Fruit fly (Drosophila melanogaster): ENCODE data around the gene rg.

Gene rg

DNA sequence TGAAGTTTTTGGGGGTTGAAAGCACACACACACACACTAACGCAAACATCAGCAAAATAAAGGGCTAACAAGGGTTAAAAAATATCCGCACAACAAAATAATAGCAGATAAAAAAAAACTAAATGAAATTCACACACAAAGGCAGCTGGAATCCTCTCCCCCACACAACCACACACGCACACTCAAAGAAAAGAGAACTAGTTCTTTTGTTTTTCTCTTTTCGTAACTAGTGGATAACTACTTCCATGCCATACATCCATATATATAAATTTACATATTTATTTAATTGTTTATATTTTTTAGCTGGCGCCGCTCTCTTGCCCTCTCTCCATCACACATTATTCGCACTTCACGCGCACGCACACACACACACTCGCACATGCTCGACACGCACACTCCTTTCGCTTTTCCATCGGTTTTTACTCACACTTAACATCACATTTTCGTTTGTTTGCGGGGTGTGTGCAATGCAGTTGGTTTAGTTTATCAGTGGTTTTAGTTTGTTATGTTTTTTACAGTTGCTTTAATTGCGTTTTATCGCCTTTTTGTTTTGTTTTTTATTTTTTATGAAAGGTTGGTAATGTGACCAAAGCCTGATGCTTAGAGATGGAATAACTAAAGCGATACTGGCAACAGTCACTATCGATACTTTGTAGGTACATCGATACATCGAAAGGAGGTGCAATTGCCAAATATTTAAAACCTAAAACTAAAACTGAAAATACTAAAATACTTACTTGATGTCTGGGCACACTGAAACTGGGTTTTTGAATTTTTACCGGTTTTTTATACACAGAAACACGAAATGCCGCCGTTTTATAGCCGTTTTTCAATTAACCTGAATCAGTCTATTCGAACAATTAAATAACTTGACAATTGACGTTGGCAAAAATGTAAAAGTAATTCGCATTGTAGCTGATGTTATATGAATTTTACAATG, 1.1 kb upstream of the rg start, which contains the start of gene CG32767 (continued):
- peak; percentile 40 for TF ChIP-seq CG14710 (tag; optimal IDR thresholded peaks at IDR 0.05)
- peak; percentile 93 for TF ChIP-seq Med (GFP tag)
- TF ChIP-seq CG1529 (GFP tag; optimal IDR thresholded peaks at IDR 0.05) = no peak
- TF ChIP-seq CG17912 (GFP tag; optimal IDR thresholded peaks at IDR 0.05) = no peak
- TF ChIP-seq CG9876 (GFP tag; optimal IDR thresholded peaks at IDR 0.05) = no peak
- TF ChIP-seq CG9797 (GFP tag; optimal IDR thresholded peaks at IDR 0.05) = peak; percentile 90
- TF ChIP-seq vfl (GFP tag; optimal IDR thresholded peaks at IDR 0.05) = peak; percentile 1
- TF ChIP-seq jumu (GFP tag; optimal IDR thresholded peaks at IDR 0.05) = peak; percentile 6
- no peak for TF ChIP-seq shn (GFP tag; optimal IDR thresholded peaks at IDR 0.05)
- TF ChIP-seq CG3281 (GFP tag; optimal IDR thresholded peaks at IDR 0.05) = peak; percentile 40
- TF ChIP-seq usp (GFP tag; optimal IDR thresholded peaks at IDR 0.05) = no peak
- TF ChIP-seq CG4404 (GFP tag; IDR thresholded peaks at IDR 0.05) = no peak
- TF ChIP-seq CG4730 (GFP tag; IDR thresholded peaks at IDR 0.05) = peak; percentile 19; the same call in 1 of the 2 replicates
- no peak for TF ChIP-seq CG8359 (GFP tag; optimal IDR thresholded peaks at IDR 0.05; ENCODE audit: borderline replicate concordance)
- TF ChIP-seq grau (tag; optimal IDR thresholded peaks at IDR 0.05) = peak; percentile 26
- peak; percentile 39 for TF ChIP-seq CG10267 (tag; optimal IDR thresholded peaks at IDR 0.05)
- peak; percentile 52; the same call in 2 of the 3 replicates for TF ChIP-seq CG11695 (GFP tag; IDR thresholded peaks at IDR 0.05)
- TF ChIP-seq CG9727 (GFP tag; optimal IDR thresholded peaks at IDR 0.05) = no peak
- TF ChIP-seq CG8478 (optimal IDR thresholded peaks at IDR 0.05) = no peak
- TF ChIP-seq CG12391 (tag; optimal IDR thresholded peaks at IDR 0.05) = peak; percentile 36
- TF ChIP-seq Nf-YB (GFP tag; optimal IDR thresholded peaks at IDR 0.05) = no peak
- TF ChIP-seq MBD-R2 (GFP tag; IDR thresholded peaks at IDR 0.05) = no peak
- peak; percentile 40; the same call in 2 of the 3 replicates for TF ChIP-seq row (GFP tag; IDR thresholded peaks at IDR 0.05)
- TF ChIP-seq disco-r (GFP tag; optimal IDR thresholded peaks at IDR 0.05) = no peak
- peak; percentile 52 for TF ChIP-seq CHES-1-like (GFP tag; optimal IDR thresholded peaks at IDR 0.05)
- no peak for TF ChIP-seq corto (GFP tag; optimal IDR thresholded peaks at IDR 0.05)
- TF ChIP-seq bab2 (GFP tag; optimal IDR thresholded peaks at IDR 0.05) = peak; percentile 61
- TF ChIP-seq hth (optimal IDR thresholded peaks at IDR 0.05) = no peak
- peak in 1 of 2 experiments; percentile 26 for TF ChIP-seq Hr51 (GFP tag; optimal IDR thresholded peaks at IDR 0.05)
- TF ChIP-seq CG2875 (GFP tag; optimal IDR thresholded peaks at IDR 0.05) = no peak
- peak; percentile 18 for TF ChIP-seq eyg (GFP tag; optimal IDR thresholded peaks at IDR 0.05)
- TF ChIP-seq CG2120 (GFP tag; optimal IDR thresholded peaks at IDR 0.05) = peak; percentile 38
- TF ChIP-seq ase (GFP tag; IDR thresholded peaks at IDR 0.05) = no peak
- no peak for TF ChIP-seq kah (GFP tag; optimal IDR thresholded peaks at IDR 0.05)
- TF ChIP-seq CG9609 (GFP tag; optimal IDR thresholded peaks at IDR 0.05) = no peak
- peak; percentile 63; the same call in 1 of the 4 replicates for TF ChIP-seq chinmo (GFP tag; IDR thresholded peaks at IDR 0.05; ENCODE audit: partially characterized antibody)
- TF ChIP-seq CG31388 (GFP tag; optimal IDR thresholded peaks at IDR 0.05) = no peak
- TF ChIP-seq CG16863 (GFP tag; optimal IDR thresholded peaks at IDR 0.05) = peak; percentile 53
- peak; percentile 29 for TF ChIP-seq Antp (GFP tag; optimal IDR thresholded peaks at IDR 0.05)
- TF ChIP-seq p53 (GFP tag; optimal IDR thresholded peaks at IDR 0.05) = peak; percentile 12
- peak; percentile 89 for TF ChIP-seq CG13287 (GFP tag; IDR thresholded peaks at IDR 0.05; ENCODE audit: partially characterized antibody)
- peak; percentile 53; the same call in 1 of the 2 replicates for TF ChIP-seq NFAT (GFP tag; IDR thresholded peaks at IDR 0.05)
- TF ChIP-seq ewg (GFP tag; optimal IDR thresholded peaks at IDR 0.05) = no peak
- 0 out of 3 replicates have a peak, but pooled peaks have one; percentile 14 for TF ChIP-seq Aef1 (GFP tag; IDR thresholded peaks at IDR 0.05)
- peak; percentile 41 for TF ChIP-seq emc (GFP tag; optimal IDR thresholded peaks at IDR 0.05)
- peak; percentile 92 for TF ChIP-seq CG42726 (GFP tag; IDR thresholded peaks at IDR 0.05; ENCODE audit: partially characterized antibody)
- TF ChIP-seq zf30C (GFP tag; optimal IDR thresholded peaks at IDR 0.05) = peak; percentile 63
- no peak for TF ChIP-seq CG32772 (GFP tag; IDR thresholded peaks at IDR 0.05)
- peak; percentile 79 for TF ChIP-seq CG4617 (GFP tag; optimal IDR thresholded peaks at IDR 0.05; ENCODE audit: borderline replicate concordance)

Measured in whole organism, embryonic.